Worm (Caenorhabditis elegans): ENCODE data around the gene osm-5.
A peak's percentile ranks its signal among the peaks of the same experiment; 100 is the strongest.

osm-5 gene

ce11 chrX:3021466-3021865 is 37.4 kb downstream of the osm-5 start (continued):
- TF ChIP-seq ztf-11 (tag; optimal IDR thresholded peaks at IDR 0.05) (no peak), nhr-20 (tag; optimal IDR thresholded peaks at IDR 0.05) (peak; percentile 23), grh-1 (GFP tag; IDR thresholded peaks at IDR 0.05) (no peak), nhr-76 (tag; optimal IDR thresholded peaks at IDR 0.05) (no peak), rnt-1 (tag; optimal IDR thresholded peaks at IDR 0.05) (peak; percentile 46), isw-1 (GFP tag; IDR thresholded peaks at IDR 0.05) (no peak), unc-130 (tag; optimal IDR thresholded peaks at IDR 0.05) (peak; percentile 6), tbx-2 (tag; optimal IDR thresholded peaks at IDR 0.05) (no peak), vab-15 (tag; optimal IDR thresholded peaks at IDR 0.05) (no peak), nhr-28 (tag; optimal IDR thresholded peaks at IDR 0.05) (no peak), nhr-77 (tag; optimal IDR thresholded peaks at IDR 0.05) (no peak), sox-4 (tag; optimal IDR thresholded peaks at IDR 0.05) (no peak), snpc-4 (tag; optimal IDR thresholded peaks at IDR 0.05) (no peak), fos-1 (tag; optimal IDR thresholded peaks at IDR 0.05) (no peak), dpl-1 (GFP tag; optimal IDR thresholded peaks at IDR 0.05) (no peak), hpl-2 (GFP tag; optimal IDR thresholded peaks at IDR 0.05) (no peak), lsy-2 (tag; optimal IDR thresholded peaks at IDR 0.05) (peak in 1 of 2 experiments; percentile 35)

- TF ChIP-seq tbx-2 (tag; optimal IDR thresholded peaks at IDR 0.05): no peak
- peak in 1 of 3 experiments; percentile 20 for TF ChIP-seq ceh-82 (tag; optimal IDR thresholded peaks at IDR 0.05)
- peak; percentile 24 for TF ChIP-seq nhr-85 (tag)
- peak; percentile 36 for TF ChIP-seq lin-14 (GFP tag; optimal IDR thresholded peaks at IDR 0.05)
- peak; percentile 37 for TF ChIP-seq fkh-8 (tag; optimal IDR thresholded peaks at IDR 0.05)
- TF ChIP-seq irx-1 (tag; optimal IDR thresholded peaks at IDR 0.05): no peak
- TF ChIP-seq rnt-1 (tag; optimal IDR thresholded peaks at IDR 0.05): no peak
- no peak for TF ChIP-seq sup-37 (GFP tag; optimal IDR thresholded peaks at IDR 0.05)
- peak; percentile 14 for TF ChIP-seq zip-4 (GFP tag; optimal IDR thresholded peaks at IDR 0.05)
Observed at ce11 chrX:3022330-3023088, 38.4 kb downstream of the osm-5 start.

- TF ChIP-seq irx-1 (tag; optimal IDR thresholded peaks at IDR 0.05) (no peak), nhr-47 (tag; optimal IDR thresholded peaks at IDR 0.05) (peak; percentile 40), pag-3 (tag; optimal IDR thresholded peaks at IDR 0.05; ENCODE audit: borderline replicate concordance, insufficient read depth) (peak; percentile 68), tbx-2 (tag; optimal IDR thresholded peaks at IDR 0.05) (peak; percentile 11), hpl-2 (GFP tag; optimal IDR thresholded peaks at IDR 0.05) (no peak), mdl-1 (tag; optimal IDR thresholded peaks at IDR 0.05) (peak in 1 of 2 experiments; percentile 10), nhr-20 (tag; optimal IDR thresholded peaks at IDR 0.05) (peak; percentile 55), nhr-85 (tag) (peak; percentile 17), ceh-82 (tag; optimal IDR thresholded peaks at IDR 0.05) (peak in 1 of 3 experiments; percentile 39), mef-2 (tag; optimal IDR thresholded peaks at IDR 0.05) (peak; percentile 17), ceh-88 (GFP tag; IDR thresholded peaks at IDR 0.05) (no peak), mab-9 (GFP tag; IDR thresholded peaks at IDR 0.05) (no peak), nhr-19 (GFP tag; conservative IDR thresholded peaks at IDR 0.05) (peak; percentile 69), ztf-11 (tag; optimal IDR thresholded peaks at IDR 0.05) (no peak), jun-1 (tag; optimal IDR thresholded peaks at IDR 0.05) (no peak), dsc-1 (tag; optimal IDR thresholded peaks at IDR 0.05) (peak; percentile 68), rnt-1 (tag; optimal IDR thresholded peaks at IDR 0.05) (peak; percentile 38), snu-23 (GFP tag; optimal IDR thresholded peaks at IDR 0.05) (peak; percentile 72), elt-2 (tag; optimal IDR thresholded peaks at IDR 0.05) (no peak), egl-13 (tag; optimal IDR thresholded peaks at IDR 0.05) (no peak), aha-1 (tag; optimal IDR thresholded peaks at IDR 0.05) (no peak), nhr-71 (tag; optimal IDR thresholded peaks at IDR 0.05) (peak; percentile 76), fos-1 (tag; optimal IDR thresholded peaks at IDR 0.05) (no peak), efl-1 (optimal IDR thresholded peaks at IDR 0.05) (no peak), efl-1 (GFP tag; optimal IDR thresholded peaks at IDR 0.05 in 1 of 2) (peak in 1 of 2 experiments; percentile 77), unc-130 (tag; optimal IDR thresholded peaks at IDR 0.05) (peak; percentile 25), lin-35 (GFP tag; optimal IDR thresholded peaks at IDR 0.05) (peak in 1 of 2 experiments; percentile 0), lir-3 (tag; optimal IDR thresholded peaks at IDR 0.05; ENCODE audit: poor library complexity) (no peak), nhr-11 (tag; optimal IDR thresholded peaks at IDR 0.05) (no peak), swsn-7 (tag; optimal IDR thresholded peaks at IDR 0.05) (peak; percentile 19), mep-1 (tag; optimal IDR thresholded peaks at IDR 0.05) (no peak), nhr-12 (tag; optimal IDR thresholded peaks at IDR 0.05) (no peak)
Observed at ce11 chrX:3023552-3024183, 39.6 kb downstream of the osm-5 start.

Data from whole organism, L1 larva.